Worm (Caenorhabditis elegans): ENCODE data around the gene unc-8.

Gene unc-8

ce11 chrIV:7195734-7196133 lies 1.2 kb upstream of the unc-8 start, which contains the start of gene best-16:
Gene best-16 (minus strand): TSS chrIV:7195834.
- TF ChIP-seq hlh-8 (tag; optimal IDR thresholded peaks at IDR 0.05) (no peak), syd-9 (tag; optimal IDR thresholded peaks at IDR 0.05) (no peak), hlh-6 (tag; optimal IDR thresholded peaks at IDR 0.05) (no peak), fkh-10 (GFP tag; optimal IDR thresholded peaks at IDR 0.05) (no peak), pqm-1 (tag; optimal IDR thresholded peaks at IDR 0.05) (no peak), rnt-1 (tag; optimal IDR thresholded peaks at IDR 0.05) (no peak), pha-4 (tag; optimal IDR thresholded peaks at IDR 0.05) (no peak), sox-4 (tag; optimal IDR thresholded peaks at IDR 0.05) (no peak), unc-86 (tag; optimal IDR thresholded peaks at IDR 0.05) (no peak), eyg-1 (tag; optimal IDR thresholded peaks at IDR 0.05) (no peak)

ce11 chrIV:7203696-7204095 lies 6.7 kb downstream of the unc-8 start, which contains the start of gene R13A1.3:
Gene R13A1.3 (plus strand): TSS chrIV:7203996.
- TF ChIP-seq Y22D7AL.16 (tag; optimal IDR thresholded peaks at IDR 0.05) (no peak), hlh-15 (tag; optimal IDR thresholded peaks at IDR 0.05) (no peak), hlh-6 (tag; optimal IDR thresholded peaks at IDR 0.05) (no peak), fkh-10 (GFP tag; optimal IDR thresholded peaks at IDR 0.05) (no peak), rnt-1 (tag; optimal IDR thresholded peaks at IDR 0.05) (no peak), fkh-6 (tag; optimal IDR thresholded peaks at IDR 0.05) (no peak), pha-4 (tag; optimal IDR thresholded peaks at IDR 0.05) (no peak), ceh-9 (tag; optimal IDR thresholded peaks at IDR 0.05) (no peak), hlh-30 (tag; optimal IDR thresholded peaks at IDR 0.05; ENCODE audit: insufficient read depth) (no peak), ceh-14 (tag; optimal IDR thresholded peaks at IDR 0.05) (no peak), elt-4 (tag; optimal IDR thresholded peaks at IDR 0.05) (no peak), madf-2 (tag; optimal IDR thresholded peaks at IDR 0.05) (no peak), ahr-1 (tag; optimal IDR thresholded peaks at IDR 0.05) (no peak), ceh-22 (tag; optimal IDR thresholded peaks at IDR 0.05) (no peak), ama-1 (optimal IDR thresholded peaks at IDR 0.05) (no peak), nfya-1 (tag; optimal IDR thresholded peaks at IDR 0.05) (no peak), lin-11 (tag; optimal IDR thresholded peaks at IDR 0.05) (no peak), ceh-48 (tag; optimal IDR thresholded peaks at IDR 0.05) (no peak), pax-1 (tag; optimal IDR thresholded peaks at IDR 0.05) (no peak)

ce11 chrIV:7205969-7206368 lies 9.0 kb downstream of the unc-8 start, which contains the start of gene kcc-1:
Gene kcc-1 (plus strand): TSS chrIV:7206269.
- TF ChIP-seq unc-42 (tag; optimal IDR thresholded peaks at IDR 0.05) (no peak), syd-9 (tag; optimal IDR thresholded peaks at IDR 0.05) (no peak), fax-1 (tag; optimal IDR thresholded peaks at IDR 0.05) (no peak), Y22D7AL.16 (tag; optimal IDR thresholded peaks at IDR 0.05) (no peak), madf-2 (tag; optimal IDR thresholded peaks at IDR 0.05) (no peak), ceh-9 (tag; optimal IDR thresholded peaks at IDR 0.05) (no peak), pha-4 (tag; optimal IDR thresholded peaks at IDR 0.05) (no peak), ceh-22 (tag; optimal IDR thresholded peaks at IDR 0.05) (no peak), C38D4.7 (GFP tag; optimal IDR thresholded peaks at IDR 0.05) (no peak), pat-9 (tag; optimal IDR thresholded peaks at IDR 0.05) (no peak), ceh-14 (tag; optimal IDR thresholded peaks at IDR 0.05) (no peak), ref-2 (tag; optimal IDR thresholded peaks at IDR 0.05) (no peak), ceh-31 (tag; optimal IDR thresholded peaks at IDR 0.05) (no peak), fkh-10 (GFP tag; optimal IDR thresholded peaks at IDR 0.05) (no peak), ceh-48 (tag; optimal IDR thresholded peaks at IDR 0.05) (no peak)

ce11 chrIV:7208961-7209360 lies 12.0 kb downstream of the unc-8 start:
- no peak for TF ChIP-seq pag-3 (tag; optimal IDR thresholded peaks at IDR 0.05; ENCODE audit: borderline replicate concordance)
- no peak for TF ChIP-seq ceh-24 (tag; optimal IDR thresholded peaks at IDR 0.05)
- TF ChIP-seq hlh-6 (tag; optimal IDR thresholded peaks at IDR 0.05), result no peak
- TF ChIP-seq madf-2 (tag; optimal IDR thresholded peaks at IDR 0.05), result no peak
- TF ChIP-seq hlh-13 (GFP tag; optimal IDR thresholded peaks at IDR 0.05), result no peak

- no peak for TF ChIP-seq ceh-2 (tag; optimal IDR thresholded peaks at IDR 0.05)
- TF ChIP-seq hlh-30 (tag; optimal IDR thresholded peaks at IDR 0.05; ENCODE audit: insufficient read depth), result no peak
- TF ChIP-seq ceh-48 (tag; optimal IDR thresholded peaks at IDR 0.05), result no peak
- no peak for TF ChIP-seq pha-4 (tag; optimal IDR thresholded peaks at IDR 0.05)
- no peak for TF ChIP-seq ttx-3 (tag; optimal IDR thresholded peaks at IDR 0.05)
- no peak for TF ChIP-seq pha-2 (tag; optimal IDR thresholded peaks at IDR 0.05)
- TF ChIP-seq dmd-4 (tag; optimal IDR thresholded peaks at IDR 0.05; ENCODE audit: borderline replicate concordance), result no peak
Measured at ce11 chrIV:7211313-7211712, 14.4 kb downstream of the unc-8 start.
